Fruit fly (Drosophila melanogaster): Measurements from ENCODE around the gene ttm2.

DNA sequence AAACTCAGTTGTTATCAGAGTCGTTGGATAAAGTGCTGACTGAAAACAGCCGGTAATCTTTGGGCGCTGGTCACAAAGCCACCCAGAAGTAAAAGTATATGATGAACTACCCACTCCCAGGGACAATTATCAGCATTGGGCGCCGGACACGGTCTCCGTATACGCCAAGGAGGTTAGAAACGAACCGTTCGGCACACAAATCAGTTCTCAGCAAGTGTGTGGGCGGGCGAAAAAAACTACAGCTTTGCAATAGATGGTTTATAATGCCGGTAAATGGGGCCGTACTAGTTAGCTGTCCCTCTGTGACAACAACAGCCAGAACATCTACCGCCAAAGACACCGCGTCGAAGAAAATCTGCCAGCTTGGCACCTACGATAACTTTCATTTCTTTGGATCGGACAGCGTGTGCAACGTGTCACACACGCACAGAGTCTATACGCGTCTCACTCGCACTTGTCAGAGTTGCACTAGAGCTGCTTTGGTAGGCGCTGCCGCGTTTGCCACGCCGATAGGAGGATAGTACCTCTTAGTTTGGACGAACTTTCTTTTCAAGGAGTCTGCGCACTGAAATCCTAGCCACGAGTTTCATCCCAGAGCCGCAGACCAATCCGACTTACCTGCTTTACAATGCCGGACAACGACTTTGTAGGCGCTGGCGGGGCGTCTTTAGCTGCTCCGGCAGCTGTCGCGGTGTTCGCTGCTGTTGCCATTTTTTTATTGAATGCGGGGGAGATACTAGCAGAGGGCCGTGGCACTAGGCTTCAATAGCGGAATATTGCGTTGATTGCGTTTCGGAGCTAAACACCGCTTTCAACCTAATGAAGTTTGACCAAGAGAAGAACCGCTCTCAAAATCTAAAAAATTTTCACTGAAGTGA, 11.2 kb upstream of the ttm2 start:
- TF ChIP-seq cic (GFP tag; optimal IDR thresholded peaks at IDR 0.05) (no peak), CG7045 (GFP tag; optimal IDR thresholded peaks at IDR 0.05) (no peak), CG14711 (tag; optimal IDR thresholded peaks at IDR 0.05) (no peak), Crg-1 (GFP tag; optimal IDR thresholded peaks at IDR 0.05) (no peak)

Measured in whole organism, adult.